Fruit fly (Drosophila melanogaster) whole organism, adult: ENCODE results near the gene Skel.

Experiments
- CG11617 ChIP-seq: fragments of 200-800 bp; sonication (Bioruptor generic); optimal IDR thresholded peaks from 2 replicates; lab custom pipeline; 2017; ENCODE audit warnings: mild to moderate bottlenecking, missing biosample characterization, missing genetic modification reagents, missing genetic modification characterization
- CG14711 ChIP-seq: fragments of 200-800 bp; sonication (Bioruptor generic); optimal IDR thresholded peaks from 2 replicates; lab custom pipeline; 2018; ENCODE audit warnings: missing biosample characterization, mild to moderate bottlenecking, missing genetic modification characterization, moderate library complexity
- Clk ChIP-seq: fragments of 200-800 bp; sonication (Bioruptor generic); optimal IDR thresholded peaks from 2 replicates; lab custom pipeline; 2017; ENCODE audit warnings: missing biosample characterization, missing genetic modification characterization
- Crg-1 ChIP-seq: fragments of 200-800 bp; sonication (Bioruptor generic); optimal IDR thresholded peaks from 2 replicates; lab custom pipeline; 2016; ENCODE audit warnings: missing biosample characterization, missing genetic modification characterization
- Hr96 ChIP-seq: fragments of 200-800 bp; sonication (Bioruptor generic); optimal IDR thresholded peaks from 2 replicates; lab custom pipeline; 2016; ENCODE audit warnings: missing biosample characterization, missing genetic modification characterization
- cnc ChIP-seq, 2 experiments: fragments of >200 bp; optimal IDR thresholded peaks; 2 replicates each; lab custom pipeline; 2017
- pad ChIP-seq: fragments of 200-800 bp; sonication (Bioruptor generic); optimal IDR thresholded peaks from 3 replicates; lab custom pipeline; 2017; ENCODE audit warnings: missing biosample characterization, missing genetic modification characterization, mild to moderate bottlenecking, moderate library complexity, missing genetic modification reagents
- tj ChIP-seq: fragments of 200-800 bp; sonication (Bioruptor generic); optimal IDR thresholded peaks from 3 replicates; lab custom pipeline; 2017; ENCODE audit warnings: missing biosample characterization, mild to moderate bottlenecking, missing genetic modification characterization, moderate library complexity
- toe ChIP-seq: fragments of 200-800 bp; sonication (Bioruptor generic); optimal IDR thresholded peaks from 2 replicates; lab custom pipeline; 2016; ENCODE audit warnings: missing biosample characterization, missing genetic modification characterization

DNA sequence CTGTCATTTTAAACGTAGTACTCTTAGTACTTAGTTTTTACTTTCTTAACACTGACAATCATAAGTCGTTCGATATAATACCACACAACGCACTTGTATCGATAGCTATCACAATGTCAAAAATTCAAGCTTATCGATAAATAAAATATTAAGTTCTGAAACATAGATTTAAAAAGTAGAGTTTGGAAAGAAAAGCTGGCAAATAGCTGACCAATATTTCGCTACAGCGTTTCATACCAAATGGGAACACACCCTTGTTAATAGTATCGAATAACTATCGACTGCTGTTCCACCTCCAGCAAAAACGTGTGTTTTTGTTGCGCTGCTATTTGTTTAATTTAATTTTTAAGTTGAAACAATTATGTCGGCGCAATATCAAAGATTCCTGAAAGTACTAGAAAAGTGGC, 9.6 kb downstream of the Skel start, which contains the start of the genes pug, CG14683 and CG46459:
- peak; percentile 45 for TF ChIP-seq toe (GFP tag; lab: Kevin White, UChicago)
- TF ChIP-seq CG14711 = peak; percentile 15
- peak; percentile 28 for TF ChIP-seq Crg-1
- TF ChIP-seq Hr96 (GFP tag; lab: Kevin White, UChicago) = peak; percentile 53
- no peak for TF ChIP-seq Clk (GFP tag; lab: Kevin White, UChicago)
- TF ChIP-seq CG11617 = no peak
- no peak for TF ChIP-seq tj
- TF ChIP-seq pad (GFP tag; lab: Kevin White, UChicago) = peak; percentile 22
- no peak for TF ChIP-seq cnc (optimal IDR thresholded peaks at IDR 0.05; lab: Kevin White, UChicago)
